Fruit fly (Drosophila melanogaster) whole organism, wandering third instar larva: Measurements from ENCODE around the gene Prosbeta3.
A peak's percentile ranks its signal among the peaks of the same experiment; 100 is the strongest.

Experiments used
- Abd-B ChIP-seq: fragments of >200 bp; optimal IDR thresholded peaks from 2 replicates; lab custom pipeline; 2017; ENCODE audit warnings: missing biosample characterization, missing genetic modification characterization
- CG32264 ChIP-seq: fragments of 200-800 bp; sonication (Bioruptor generic); optimal IDR thresholded peaks from 2 replicates; lab custom pipeline; 2016; ENCODE audit warnings: missing biosample characterization, missing genetic modification characterization
- CG9705 ChIP-seq: fragments of 200-800 bp; sonication (Bioruptor generic); optimal IDR thresholded peaks from 2 replicates; lab custom pipeline; 2018; ENCODE audit warnings: missing biosample characterization, mild to moderate bottlenecking, missing genetic modification characterization
- CrebA ChIP-seq: fragments of 200-800 bp; sonication (Bioruptor generic); optimal IDR thresholded peaks from 2 replicates; lab custom pipeline; 2016; ENCODE audit warnings: missing biosample characterization, mild to moderate bottlenecking, missing genetic modification characterization, borderline replicate concordance
- Dfd ChIP-seq: fragments of >200 bp; optimal IDR thresholded peaks from 2 replicates; lab custom pipeline; 2017; ENCODE audit warnings: missing biosample characterization, missing genetic modification characterization
- Dif ChIP-seq: fragments of 200-275, 200-300 bp; sonication (Bioruptor generic); optimal IDR thresholded peaks from 2 replicates; lab custom pipeline; 2018; ENCODE audit warnings: missing biosample characterization, missing genetic modification characterization; ENCODE audit not compliant: partially characterized antibody
- GATAd ChIP-seq: sonication (Bioruptor generic); optimal IDR thresholded peaks from 2 replicates; lab custom pipeline; 2016; ENCODE audit warnings: missing biosample characterization, missing genetic modification characterization
- HLH106 ChIP-seq: fragments of 200-800 bp; optimal IDR thresholded peaks from 3 replicates; lab custom pipeline; 2019; ENCODE audit warnings: missing biosample characterization, mild to moderate bottlenecking, missing genetic modification characterization, moderate library complexity
- Hnf4 ChIP-seq: fragments of 200-800 bp; sonication (Bioruptor generic); optimal IDR thresholded peaks from 2 replicates; lab custom pipeline; 2016; ENCODE audit warnings: missing biosample characterization, mild to moderate bottlenecking, missing genetic modification characterization
- Hr83 ChIP-seq: fragments of 200-300 bp; sonication (Bioruptor generic); optimal IDR thresholded peaks from 2 replicates; lab custom pipeline; 2016; ENCODE audit warnings: missing biosample characterization, mild to moderate bottlenecking, missing genetic modification characterization, moderate library complexity; ENCODE audit not compliant: poor library complexity, severe bottlenecking
- Jra ChIP-seq: sonication (Bioruptor generic); optimal IDR thresholded peaks from 2 replicates; lab custom pipeline; 2016; ENCODE audit warnings: missing biosample characterization, missing genetic modification characterization
- Mio ChIP-seq: sonication (Bioruptor generic); optimal IDR thresholded peaks from 2 replicates; lab custom pipeline; 2016; ENCODE audit warnings: missing biosample characterization, missing genetic modification characterization
- Myc ChIP-seq: fragments of >200 bp; optimal IDR thresholded peaks from 2 replicates; lab custom pipeline; 2017
- OdsH ChIP-seq: fragments of 200-800 bp; sonication (Bioruptor generic); optimal IDR thresholded peaks from 2 replicates; lab custom pipeline; 2016; ENCODE audit warnings: missing biosample characterization, mild to moderate bottlenecking, missing genetic modification characterization
- Rel ChIP-seq, 2 experiments: fragments of 200-800 bp; sonication (Bioruptor generic) in 1 of 2; optimal IDR thresholded peaks; 2 replicates in 1 of 2; 3 replicates in 1 of 2; lab custom pipeline; 2016 to 2019; ENCODE audit warnings: mild to moderate bottlenecking in 2 of 2, missing biosample characterization in 2 of 2, missing genetic modification characterization in 2 of 2, moderate library complexity in 1 of 2
- Vsx2 ChIP-seq: fragments of 200-300, 225-300 bp; sonication (Bioruptor generic); optimal IDR thresholded peaks from 2 replicates; lab custom pipeline; 2018; ENCODE audit warnings: missing biosample characterization, missing genetic modification characterization; ENCODE audit not compliant: partially characterized antibody
- br ChIP-seq: fragments of 200-800 bp; sonication (Bioruptor generic); optimal IDR thresholded peaks from 2 replicates; lab custom pipeline; 2016; ENCODE audit warnings: missing biosample characterization, missing genetic modification characterization
- brk ChIP-seq: fragments of 200-800 bp; sonication (Bioruptor generic); optimal IDR thresholded peaks from 2 replicates; lab custom pipeline; 2016; ENCODE audit warnings: missing biosample characterization, mild to moderate bottlenecking, missing genetic modification characterization
- dl ChIP-seq, 2 experiments: fragments of 175-275, 200-275 bp in 1 of 2; fragments of 200-275 bp in 1 of 2; sonication (Bioruptor generic); optimal IDR thresholded peaks; lab custom pipeline; 2018; ENCODE audit warnings: mild to moderate bottlenecking in 2 of 2, missing biosample characterization in 2 of 2, missing genetic modification characterization in 2 of 2, moderate library complexity in 2 of 2; ENCODE audit not compliant: partially characterized antibody in 2 of 2, insufficient read depth in 1 of 2
- dsf ChIP-seq: sonication (Bioruptor generic); optimal IDR thresholded peaks from 2 replicates; lab custom pipeline; 2016; ENCODE audit warnings: missing biosample characterization, missing genetic modification characterization, borderline replicate concordance
- ey ChIP-seq: fragments of 200-800 bp; sonication (Bioruptor generic); optimal IDR thresholded peaks from 2 replicates; lab custom pipeline; 2016; ENCODE audit warnings: missing biosample characterization, missing genetic modification characterization
- foxo ChIP-seq, 2 experiments: fragments of 200-800 bp; sonication (Bioruptor generic); optimal IDR thresholded peaks; 2 replicates in 1 of 2; 3 replicates in 1 of 2; lab custom pipeline; 2016 to 2017; ENCODE audit warnings: missing biosample characterization in 2 of 2, missing genetic modification characterization in 2 of 2
- fru ChIP-seq: fragments of 200-800 bp; sonication (Bioruptor generic); optimal IDR thresholded peaks from 3 replicates; lab custom pipeline; 2016; ENCODE audit warnings: missing biosample characterization, mild to moderate bottlenecking, missing genetic modification characterization
- h ChIP-seq: fragments of 200-800 bp; sonication (Bioruptor generic); optimal IDR thresholded peaks from 3 replicates; lab custom pipeline; 2016; ENCODE audit warnings: missing biosample characterization, mild to moderate bottlenecking, missing genetic modification characterization
- jim ChIP-seq: fragments of 175-275, 200-325 bp; sonication (Bioruptor generic); optimal IDR thresholded peaks from 2 replicates; lab custom pipeline; 2016; ENCODE audit warnings: missing biosample characterization, mild to moderate bottlenecking, missing genetic modification characterization
- lola ChIP-seq: fragments of >200 bp; optimal IDR thresholded peaks from 2 replicates; lab custom pipeline; 2017; ENCODE audit warnings: missing biosample characterization, missing genetic modification characterization
- pan ChIP-seq: fragments of >200 bp; optimal IDR thresholded peaks from 2 replicates; lab custom pipeline; 2017
- psq ChIP-seq: fragments of 200-800 bp; sonication (Bioruptor generic); optimal IDR thresholded peaks from 3 replicates; lab custom pipeline; 2017; ENCODE audit warnings: missing biosample characterization, mild to moderate bottlenecking, missing genetic modification characterization, moderate library complexity
- rgr ChIP-seq: fragments of 200-800 bp; sonication (Bioruptor generic); optimal IDR thresholded peaks from 3 replicates; lab custom pipeline; 2016; ENCODE audit warnings: missing biosample characterization, mild to moderate bottlenecking, missing genetic modification characterization
- sv ChIP-seq: fragments of 200-800 bp; sonication (Bioruptor generic); optimal IDR thresholded peaks from 3 replicates; lab custom pipeline; 2016; ENCODE audit warnings: missing biosample characterization, missing genetic modification characterization
- tai ChIP-seq: sonication (Bioruptor generic); optimal IDR thresholded peaks from 2 replicates; lab custom pipeline; 2016; ENCODE audit warnings: missing biosample characterization, missing genetic modification characterization
- usp ChIP-seq: fragments of >200 bp; optimal IDR thresholded peaks from 2 replicates; lab custom pipeline; 2017; ENCODE audit warnings: missing biosample characterization, missing genetic modification characterization
- woc ChIP-seq: sonication (Bioruptor generic); optimal IDR thresholded peaks from 2 replicates; lab custom pipeline; 2016; ENCODE audit warnings: missing biosample characterization, mild to moderate bottlenecking, missing genetic modification characterization

The Prosbeta3 gene

DNA sequence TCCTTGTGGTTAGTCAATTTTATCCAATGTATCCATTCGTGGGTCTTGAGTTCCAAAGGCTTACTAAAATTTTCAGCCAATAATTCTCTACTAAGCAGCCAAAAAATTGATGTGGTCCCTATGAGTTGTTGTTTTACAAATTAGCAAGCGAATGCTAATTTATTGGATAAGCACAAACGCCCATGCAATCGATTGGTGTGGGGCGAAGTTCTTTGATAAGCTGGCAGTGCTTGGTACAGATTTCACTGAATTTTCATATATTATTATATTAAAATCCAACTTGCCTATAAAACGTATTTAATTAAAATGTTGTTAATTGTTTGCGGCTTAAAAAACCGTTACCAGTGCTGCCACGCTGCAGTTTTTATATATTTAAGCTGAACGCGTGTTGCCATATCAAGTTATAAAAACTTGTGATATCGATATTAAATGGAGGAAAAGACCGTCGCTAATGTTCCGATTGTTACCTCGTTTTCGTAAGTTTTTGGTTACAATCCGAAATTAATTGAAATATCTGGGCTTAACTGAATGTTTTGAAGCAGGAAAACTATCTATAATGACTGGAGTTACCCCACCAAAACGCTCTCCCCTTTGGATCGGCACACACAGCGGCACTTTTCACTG is 2.3 kb downstream of the Prosbeta3 start, which contains the start of the genes CG31100 and CG11980:
Gene CG31100, minus strand, starts transcription at position 51 of the 624 bp plus-strand sequence.
Gene CG11980, plus strand, starts transcription at position 418 of the 624 bp plus-strand sequence.
- TF ChIP-seq HLH106 (no peak), Rel (GFP tag; optimal IDR thresholded peaks at IDR 0.05; lab: Kevin White, UChicago) (no peak), Rel (tag; optimal IDR thresholded peaks at IDR 0.05; lab: Kevin White, UChicago) (peak; percentile 19)

DNA sequence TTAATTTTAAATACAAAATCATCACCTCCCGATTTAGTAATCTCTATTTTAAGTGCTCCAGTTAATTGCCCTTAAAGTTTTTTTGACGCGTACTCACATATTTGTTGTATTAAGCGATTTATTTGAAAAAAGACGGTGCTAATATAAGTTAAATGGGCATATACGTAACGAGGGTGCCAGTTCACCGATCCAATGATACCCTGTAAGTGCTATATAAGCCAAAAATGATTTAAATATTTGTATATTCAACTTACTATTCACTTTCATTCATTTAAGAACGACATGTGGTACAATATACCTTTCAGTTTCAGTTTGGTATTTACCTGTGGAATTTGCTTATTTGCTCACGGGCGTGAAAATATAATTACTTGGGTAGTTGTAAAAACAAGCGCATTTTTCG is 3.5 kb downstream of the Prosbeta3 start:
- no peak for TF ChIP-seq dsf (GFP tag; lab: Kevin White, UChicago)
- peak in 1 of 2 experiments; percentile 2 for TF ChIP-seq foxo (GFP tag; optimal IDR thresholded peaks at IDR 0.05; lab: Kevin White, UChicago)
- TF ChIP-seq ey (GFP tag; lab: Kevin White, UChicago) = peak; percentile 10
- peak; percentile 36 for TF ChIP-seq h (GFP tag; lab: Kevin White, UChicago)
- TF ChIP-seq fru = peak; percentile 6
- peak; percentile 24 for TF ChIP-seq rgr
- TF ChIP-seq, all 38 proteins: peak for 5

DNA sequence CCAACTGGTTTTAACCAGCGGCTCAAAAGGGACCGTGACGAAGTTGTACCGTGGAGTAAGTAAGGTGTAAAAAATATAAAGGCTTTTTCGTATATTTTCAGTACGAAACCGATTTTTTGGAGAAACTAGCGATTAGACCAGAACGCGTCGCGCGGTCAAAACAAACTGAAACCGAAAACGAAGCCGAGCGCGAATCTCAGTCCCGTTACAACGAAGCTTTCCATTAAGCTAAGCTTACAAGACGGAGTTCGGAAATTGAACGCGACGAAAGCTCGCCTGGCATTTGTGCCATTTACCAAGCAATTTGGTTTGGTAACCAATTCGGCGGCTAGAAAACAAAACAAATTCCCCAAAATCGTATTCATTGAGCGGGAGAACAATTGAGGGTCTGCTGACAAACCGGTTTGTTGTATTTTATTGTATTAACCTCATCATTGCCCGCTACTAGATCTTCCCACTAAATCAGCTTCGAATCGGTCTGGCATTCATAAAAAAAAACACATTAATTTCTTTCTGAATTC is 4.2 kb downstream of the Prosbeta3 start:
- TF ChIP-seq Mio (GFP tag; lab: Kevin White, UChicago) = no peak
- no peak for TF ChIP-seq dl (GFP tag; optimal IDR thresholded peaks at IDR 0.05; lab: Kevin White, UChicago; ENCODE audit: insufficient read depth in 1 of 2, partially characterized antibody in 2 of 2)
- TF ChIP-seq Abd-B = no peak
- no peak for TF ChIP-seq Dfd

DNA sequence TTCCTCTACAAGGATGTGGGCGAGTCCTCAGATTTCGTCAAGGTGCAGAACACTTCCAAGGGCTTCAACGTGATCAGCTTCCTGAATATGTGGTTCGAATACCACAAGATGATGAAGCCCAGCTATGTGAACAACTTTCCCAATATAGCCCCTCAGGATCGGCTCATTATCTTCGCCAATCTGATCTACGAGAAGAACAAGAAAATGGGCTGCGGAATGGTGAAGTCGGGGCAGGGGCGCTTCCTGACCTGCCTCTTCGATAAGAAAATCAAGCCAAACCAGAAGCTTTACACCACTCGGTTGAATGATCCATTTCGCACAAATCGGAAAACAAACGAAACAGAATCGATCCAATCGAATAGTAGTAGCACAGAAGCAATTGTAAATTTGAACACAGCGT is 7.8 kb downstream of the Prosbeta3 start:
- TF ChIP-seq jim (GFP tag; lab: Kevin White, UChicago) (no peak), sv (GFP tag; lab: Kevin White, UChicago) (no peak), h (GFP tag; lab: Kevin White, UChicago) (no peak), rgr (no peak), dsf (GFP tag; lab: Kevin White, UChicago) (no peak), GATAd (no peak), psq (no peak)
- TF ChIP-seq, all 38 proteins: peak for 0

DNA sequence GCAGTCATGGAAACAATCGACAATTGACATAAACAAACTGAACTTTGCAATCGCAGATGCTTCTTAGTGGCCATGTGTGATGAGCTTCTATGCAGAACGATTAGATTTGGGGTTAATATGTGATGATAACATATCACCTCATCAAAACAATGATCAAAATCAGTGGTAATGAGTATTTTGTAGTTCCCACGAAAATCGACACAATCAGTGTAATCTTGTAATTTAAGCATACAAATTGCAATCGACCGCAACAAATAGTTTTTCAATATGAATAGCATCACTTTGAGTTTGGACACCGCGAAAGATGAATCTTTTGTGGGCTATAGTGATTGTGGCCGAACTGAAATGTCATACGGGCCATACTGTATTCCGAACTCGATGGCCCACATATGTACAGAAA is 8.6 kb downstream of the Prosbeta3 start, which contains the start of gene CG11977:
Gene CG11977, plus strand, starts transcription at position 301 of the 400 bp plus-strand sequence.
- TF ChIP-seq Jra (GFP tag; lab: Kevin White, UChicago) (no peak), Abd-B (no peak), Dfd (no peak), tai (GFP tag; lab: Kevin White, UChicago) (no peak), Hnf4 (GFP tag; lab: Kevin White, UChicago) (no peak), Rel (GFP tag; optimal IDR thresholded peaks at IDR 0.05; lab: Kevin White, UChicago) (no peak), Rel (tag; optimal IDR thresholded peaks at IDR 0.05; lab: Kevin White, UChicago) (no peak), CrebA (no peak), psq (no peak), Dif (GFP tag; lab: Kevin White, UChicago) (no peak), woc (GFP tag; lab: Kevin White, UChicago) (no peak), sv (GFP tag; lab: Kevin White, UChicago) (no peak), lola (GFP tag; lab: Kevin White, UChicago) (no peak), Myc (lab: Kevin White, UChicago) (no peak), br (GFP tag; lab: Kevin White, UChicago) (no peak), h (GFP tag; lab: Kevin White, UChicago) (no peak)

DNA sequence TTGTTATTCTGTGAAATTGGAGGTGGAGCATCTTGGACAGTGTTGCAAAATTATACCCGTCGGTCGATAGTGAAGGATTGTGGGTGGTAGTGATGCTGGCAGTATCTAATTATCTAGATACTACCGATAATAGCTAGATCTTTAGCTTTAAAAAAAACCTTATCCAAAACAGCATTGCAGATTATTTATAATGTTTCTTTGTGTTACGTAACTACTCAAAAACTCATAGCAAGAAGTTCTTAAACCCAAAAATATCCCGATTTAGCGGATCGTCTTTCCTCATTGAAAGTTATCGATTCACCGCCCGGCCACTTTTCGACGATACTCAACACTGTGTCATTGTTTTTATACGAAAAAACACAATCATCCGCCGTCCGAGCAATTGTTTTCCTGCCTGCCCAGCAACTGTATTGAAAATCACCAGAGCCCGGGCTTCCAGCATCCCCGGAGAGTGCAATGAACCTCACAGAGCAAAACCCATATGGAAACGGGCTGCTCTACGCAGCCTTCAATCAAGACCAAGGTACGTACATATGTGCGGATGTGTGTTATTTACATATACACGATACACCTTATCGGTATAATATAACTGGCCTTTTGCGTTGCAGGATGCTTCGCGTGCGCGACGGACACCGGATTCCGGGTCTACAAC is 13.0 kb downstream of the Prosbeta3 start, which contains the start of gene CG11975:
Gene CG11975, plus strand, starts transcription at position 326 of the 652 bp plus-strand sequence.
- TF ChIP-seq Rel (GFP tag; optimal IDR thresholded peaks at IDR 0.05; lab: Kevin White, UChicago) (no peak), Rel (tag; optimal IDR thresholded peaks at IDR 0.05; lab: Kevin White, UChicago) (peak; percentile 69), Jra (GFP tag; lab: Kevin White, UChicago) (peak; percentile 86), Myc (lab: Kevin White, UChicago) (peak; percentile 98), fru (peak; percentile 85), dl (GFP tag; optimal IDR thresholded peaks at IDR 0.05; lab: Kevin White, UChicago; ENCODE audit: insufficient read depth in 1 of 2, partially characterized antibody in 2 of 2) (no peak), CG9705 (GFP tag; lab: Kevin White, UChicago) (peak; percentile 60), dsf (GFP tag; lab: Kevin White, UChicago) (no peak), sv (GFP tag; lab: Kevin White, UChicago) (peak; percentile 64), HLH106 (peak; percentile 75), CG32264 (GFP tag; lab: Kevin White, UChicago) (peak; percentile 3), br (GFP tag; lab: Kevin White, UChicago) (peak; percentile 80), psq (peak; percentile 79), woc (GFP tag; lab: Kevin White, UChicago) (peak; percentile 92), brk (GFP tag; lab: Kevin White, UChicago) (no peak), ey (GFP tag; lab: Kevin White, UChicago) (peak; percentile 84), usp (GFP tag; lab: Kevin White, UChicago) (no peak), pan (lab: Kevin White, UChicago) (no peak), rgr (peak; percentile 84), Hnf4 (GFP tag; lab: Kevin White, UChicago) (peak; percentile 91), Vsx2 (no peak), tai (GFP tag; lab: Kevin White, UChicago) (no peak), Hr83 (GFP tag; lab: Kevin White, UChicago) (peak; percentile 90), GATAd (peak; percentile 60), foxo (GFP tag; optimal IDR thresholded peaks at IDR 0.05; lab: Kevin White, UChicago) (peak; percentile 40 to 89), h (GFP tag; lab: Kevin White, UChicago) (peak; percentile 89), OdsH (GFP tag; lab: Kevin White, UChicago) (peak; percentile 80)
